Fruit fly (Drosophila melanogaster) whole organism, embryonic: ENCODE measurements around the gene CG7991.
A peak's percentile ranks its signal among the peaks of the same experiment; 100 is the strongest.

Source experiments
- ATbp ChIP-seq: fragments of 200-800 bp; sonication (Bioruptor generic); optimal IDR thresholded peaks from 2 replicates; lab custom pipeline; 2017; ENCODE audit warnings: missing biosample characterization, mild to moderate bottlenecking, missing genetic modification characterization, missing genetic modification reagents
- Abd-B ChIP-seq: fragments of 200-800 bp; sonication (Bioruptor generic); optimal IDR thresholded peaks from 2 replicates; lab custom pipeline; 2018; ENCODE audit warnings: missing biosample characterization, mild to moderate bottlenecking, missing genetic modification characterization, moderate library complexity
- Adf1 ChIP-seq: fragments of 200-800 bp; sonication (Bioruptor generic); IDR thresholded peaks from 2 replicates; pipeline ENCODE4 v1.3.6; 2022; ENCODE audit warnings: missing biosample characterization, missing genetic modification characterization
- Atf-2 ChIP-seq: fragments of 200-800 bp; sonication (Bioruptor generic); optimal IDR thresholded peaks from 2 replicates; lab custom pipeline; 2016; ENCODE audit warnings: missing biosample characterization, missing genetic modification characterization
- CG13424 ChIP-seq: fragments of 200-800 bp; sonication (Bioruptor generic); optimal IDR thresholded peaks from 2 replicates; lab custom pipeline; 2019; ENCODE audit warnings: missing biosample characterization, mild to moderate bottlenecking, missing genetic modification characterization, moderate library complexity
- CG14441 ChIP-seq: fragments of 200-800 bp; sonication (Bioruptor generic); IDR thresholded peaks from 2 replicates; pipeline ENCODE4 v1.3.6; 2022; ENCODE audit warnings: missing biosample characterization, missing genetic modification characterization
- CG15073 ChIP-seq: fragments of 200-800 bp; sonication (Bioruptor generic); optimal IDR thresholded peaks from 2 replicates; lab custom pipeline; 2016; ENCODE audit warnings: missing biosample characterization, missing genetic modification characterization
- CG1602 ChIP-seq: fragments of 200-800 bp; sonication (Bioruptor generic); optimal IDR thresholded peaks from 3 replicates; lab custom pipeline; 2016; ENCODE audit warnings: missing biosample characterization, missing genetic modification characterization
- CG16779 ChIP-seq: fragments of 200-800 bp; sonication (Bioruptor generic); IDR thresholded peaks from 2 replicates; pipeline ENCODE4 v1.3.6; 2022; ENCODE audit warnings: missing biosample characterization, missing genetic modification characterization
- CG30431 ChIP-seq: fragments of 200-800 bp; sonication (Bioruptor generic); optimal IDR thresholded peaks from 2 replicates; lab custom pipeline; 2017; ENCODE audit warnings: missing biosample characterization, missing genetic modification characterization
- CG32767 ChIP-seq: fragments of 200-800 bp; sonication (Bioruptor generic); IDR thresholded peaks from 2 replicates; pipeline ENCODE4 v1.3.6; 2022; ENCODE audit warnings: missing biosample characterization, missing genetic modification characterization
- CG42726 ChIP-seq: fragments of 200-800 bp; sonication (Bioruptor generic); IDR thresholded peaks from 2 replicates; pipeline ENCODE4 v1.3.6; 2022; ENCODE audit warnings: missing biosample characterization, missing genetic modification characterization; ENCODE audit not compliant: partially characterized antibody
- CG4404 ChIP-seq: fragments of 200-800 bp; sonication (Bioruptor generic); IDR thresholded peaks from 2 replicates; pipeline ENCODE4 v1.3.6; 2022; ENCODE audit warnings: missing biosample characterization, missing genetic modification characterization
- CG4424 ChIP-seq: fragments of 200-800 bp; sonication (Bioruptor generic); optimal IDR thresholded peaks from 3 replicates; lab custom pipeline; 2016; ENCODE audit warnings: missing biosample characterization, missing genetic modification characterization
- CG4820 ChIP-seq: fragments of 200-800 bp; sonication (Bioruptor generic); optimal IDR thresholded peaks from 3 replicates; lab custom pipeline; 2016; ENCODE audit warnings: missing biosample characterization, missing genetic modification characterization
- CG4854 ChIP-seq: fragments of 200-800 bp; sonication (Bioruptor generic); optimal IDR thresholded peaks from 2 replicates; lab custom pipeline; 2016; ENCODE audit warnings: missing biosample characterization, missing genetic modification characterization, inconsistent platforms
- CG5953 ChIP-seq: fragments of 200-800 bp; sonication (Bioruptor generic); IDR thresholded peaks from 2 replicates; pipeline ENCODE4 v1.3.6; 2022; ENCODE audit warnings: missing biosample characterization, missing genetic modification characterization
- CG6765 ChIP-seq: fragments of 200-800 bp; sonication (Bioruptor generic); optimal IDR thresholded peaks from 3 replicates; lab custom pipeline; 2017; ENCODE audit warnings: missing biosample characterization, mild to moderate bottlenecking, missing genetic modification characterization
- CG7963 ChIP-seq: fragments of 200-800 bp; sonication (Bioruptor generic); IDR thresholded peaks from 3 replicates; pipeline ENCODE4 v1.3.6; 2022; ENCODE audit warnings: missing biosample characterization, missing genetic modification characterization; ENCODE audit not compliant: partially characterized antibody
- CG9215 ChIP-seq: fragments of 200-800 bp; sonication (Bioruptor generic); IDR thresholded peaks from 2 replicates; pipeline ENCODE4 v1.3.6; 2022; ENCODE audit warnings: missing biosample characterization, missing genetic modification characterization
- Dll ChIP-seq: fragments of 200-800 bp; sonication (Bioruptor generic); IDR thresholded peaks from 4 replicates; pipeline ENCODE4 v1.3.6; 2022; ENCODE audit warnings: missing biosample characterization, missing genetic modification characterization; ENCODE audit not compliant: partially characterized antibody
- Elba2 ChIP-seq: fragments of 200-800 bp; sonication (Bioruptor generic); optimal IDR thresholded peaks from 3 replicates; lab custom pipeline; 2016; ENCODE audit warnings: missing biosample characterization, missing genetic modification characterization
- Ets97D ChIP-seq: fragments of 200-800 bp; sonication (Bioruptor generic); optimal IDR thresholded peaks from 3 replicates; lab custom pipeline; 2016; ENCODE audit warnings: missing biosample characterization, missing genetic modification characterization
- Gsc ChIP-seq: fragments of 200-800 bp; sonication (Bioruptor generic); IDR thresholded peaks from 2 replicates; pipeline ENCODE4 v1.3.6; 2022; ENCODE audit warnings: missing biosample characterization, missing genetic modification characterization
- H2.0 ChIP-seq: fragments of 200-800 bp; sonication (Bioruptor generic); IDR thresholded peaks from 2 replicates; pipeline ENCODE4 v1.3.6; 2022; ENCODE audit warnings: missing biosample characterization, missing genetic modification characterization
- Hmx ChIP-seq: fragments of 200-800 bp; sonication (Bioruptor generic); optimal IDR thresholded peaks from 2 replicates; lab custom pipeline; 2016; ENCODE audit warnings: missing biosample characterization, missing genetic modification characterization
- Mrtf ChIP-seq: fragments of 200-800 bp; sonication (Bioruptor generic); IDR thresholded peaks from 3 replicates; pipeline ENCODE4 v1.3.6; 2022; ENCODE audit warnings: missing biosample characterization, missing genetic modification characterization
- NC2α ChIP-seq: fragments of 200-800 bp; sonication (Bioruptor generic); optimal IDR thresholded peaks from 2 replicates; lab custom pipeline; 2016; ENCODE audit warnings: missing biosample characterization, missing genetic modification characterization
- NfI ChIP-seq: fragments of 200-800 bp; sonication (Bioruptor generic); optimal IDR thresholded peaks from 3 replicates; lab custom pipeline; 2018; ENCODE audit warnings: missing biosample characterization, mild to moderate bottlenecking, missing genetic modification characterization, moderate library complexity
- PHDP ChIP-seq: fragments of 200-800 bp; sonication (Bioruptor generic); optimal IDR thresholded peaks from 3 replicates; lab custom pipeline; 2018; ENCODE audit warnings: missing biosample characterization, mild to moderate bottlenecking, missing genetic modification characterization, moderate library complexity
- amos ChIP-seq: fragments of 200-800 bp; sonication (Bioruptor generic); IDR thresholded peaks from 2 replicates; pipeline ENCODE4 v1.3.6; 2022; ENCODE audit warnings: missing biosample characterization, missing genetic modification characterization; ENCODE audit not compliant: partially characterized antibody
- cad ChIP-seq: fragments of >200 bp; optimal IDR thresholded peaks from 2 replicates; lab custom pipeline; 2017; ENCODE audit warnings: missing biosample characterization, missing genetic modification characterization
- chm ChIP-seq: fragments of 200-800 bp; sonication (Bioruptor generic); IDR thresholded peaks from 2 replicates; pipeline ENCODE4 v1.3.6; 2022; ENCODE audit warnings: missing biosample characterization, missing genetic modification characterization
- corto ChIP-seq: fragments of 200-800 bp; sonication (Bioruptor generic); optimal IDR thresholded peaks from 2 replicates; lab custom pipeline; 2016; ENCODE audit warnings: missing biosample characterization, mild to moderate bottlenecking, missing genetic modification characterization, moderate library complexity
- fd64A ChIP-seq: fragments of 200-800 bp; sonication (Bioruptor generic); optimal IDR thresholded peaks from 3 replicates; lab custom pipeline; 2018; ENCODE audit warnings: missing biosample characterization, mild to moderate bottlenecking, missing genetic modification characterization
- gcm ChIP-seq: fragments of 200-800 bp; sonication (Bioruptor generic); optimal IDR thresholded peaks from 2 replicates; lab custom pipeline; 2019; ENCODE audit warnings: missing biosample characterization, mild to moderate bottlenecking, missing genetic modification characterization, moderate library complexity
- gsb-n ChIP-seq: fragments of 200-800 bp; sonication (Bioruptor generic); optimal IDR thresholded peaks from 3 replicates; lab custom pipeline; 2018; ENCODE audit warnings: missing biosample characterization, mild to moderate bottlenecking, missing genetic modification characterization
- inv ChIP-seq: fragments of 200-800 bp; sonication (Bioruptor generic); IDR thresholded peaks from 2 replicates; pipeline ENCODE4 v1.3.6; 2022; ENCODE audit warnings: missing biosample characterization, missing genetic modification characterization; ENCODE audit not compliant: partially characterized antibody
- lbe ChIP-seq: fragments of 200-800 bp; sonication (Bioruptor generic); optimal IDR thresholded peaks from 2 replicates; lab custom pipeline; 2016; ENCODE audit warnings: missing biosample characterization, mild to moderate bottlenecking, missing genetic modification characterization
- lilli ChIP-seq: fragments of 200-800 bp; sonication (Bioruptor generic); optimal IDR thresholded peaks from 3 replicates; lab custom pipeline; 2016; ENCODE audit warnings: missing biosample characterization, missing genetic modification characterization
- luna ChIP-seq: fragments of 200-800 bp; sonication (Bioruptor generic); optimal IDR thresholded peaks from 2 replicates; lab custom pipeline; 2016; ENCODE audit warnings: missing biosample characterization, missing genetic modification characterization
- nerfin-2 ChIP-seq: fragments of 200-800 bp; sonication (Bioruptor generic); IDR thresholded peaks from 2 replicates; pipeline ENCODE4 v1.3.6; 2022; ENCODE audit warnings: missing biosample characterization, missing genetic modification characterization; ENCODE audit not compliant: partially characterized antibody
- pum ChIP-seq: fragments of 200-800 bp; sonication (Bioruptor generic); optimal IDR thresholded peaks from 2 replicates; lab custom pipeline; 2016; ENCODE audit warnings: missing biosample characterization, missing genetic modification characterization
- pzg ChIP-seq: fragments of 200-800 bp; sonication (Bioruptor generic); optimal IDR thresholded peaks from 3 replicates; lab custom pipeline; 2018; ENCODE audit warnings: missing biosample characterization, mild to moderate bottlenecking, missing genetic modification characterization, moderate library complexity
- tgo ChIP-seq: fragments of 200-800 bp; sonication (Bioruptor generic); IDR thresholded peaks from 3 replicates; pipeline ENCODE4 v1.3.6; 2022; ENCODE audit warnings: missing biosample characterization, missing genetic modification characterization
- tna ChIP-seq: fragments of 200-800 bp; sonication (Bioruptor generic); IDR thresholded peaks from 2 replicates; pipeline ENCODE4 v1.3.6; 2022; ENCODE audit warnings: missing biosample characterization, missing genetic modification characterization; ENCODE audit not compliant: partially characterized antibody
- trh ChIP-seq: fragments of 200-800 bp; sonication (Bioruptor generic); optimal IDR thresholded peaks from 2 replicates; lab custom pipeline; 2016; ENCODE audit warnings: missing biosample characterization, missing genetic modification characterization
- twi ChIP-seq: fragments of 200-800 bp; optimal IDR thresholded peaks from 2 replicates; lab custom pipeline; 2019; ENCODE audit warnings: missing biosample characterization, mild to moderate bottlenecking, missing genetic modification characterization, moderate library complexity
- wdn ChIP-seq: fragments of 200-800 bp; sonication (Bioruptor generic); IDR thresholded peaks from 2 replicates; pipeline ENCODE4 v1.3.6; 2022; ENCODE audit warnings: missing biosample characterization, missing genetic modification characterization
- wek ChIP-seq: fragments of 200-800 bp; sonication (Bioruptor generic); optimal IDR thresholded peaks from 3 replicates; lab custom pipeline; 2018; ENCODE audit warnings: missing biosample characterization, mild to moderate bottlenecking, missing genetic modification characterization, moderate library complexity
- zen2 ChIP-seq: fragments of 200-800 bp; sonication (Bioruptor generic); IDR thresholded peaks from 3 replicates; pipeline ENCODE4 v1.3.6; 2022; ENCODE audit warnings: missing biosample characterization, missing genetic modification characterization; ENCODE audit not compliant: partially characterized antibody
- zf30C ChIP-seq: fragments of 200-800 bp; sonication (Bioruptor generic); optimal IDR thresholded peaks from 3 replicates; lab custom pipeline; 2018; ENCODE audit warnings: missing biosample characterization, mild to moderate bottlenecking, missing genetic modification characterization

Gene CG7991

DNA sequence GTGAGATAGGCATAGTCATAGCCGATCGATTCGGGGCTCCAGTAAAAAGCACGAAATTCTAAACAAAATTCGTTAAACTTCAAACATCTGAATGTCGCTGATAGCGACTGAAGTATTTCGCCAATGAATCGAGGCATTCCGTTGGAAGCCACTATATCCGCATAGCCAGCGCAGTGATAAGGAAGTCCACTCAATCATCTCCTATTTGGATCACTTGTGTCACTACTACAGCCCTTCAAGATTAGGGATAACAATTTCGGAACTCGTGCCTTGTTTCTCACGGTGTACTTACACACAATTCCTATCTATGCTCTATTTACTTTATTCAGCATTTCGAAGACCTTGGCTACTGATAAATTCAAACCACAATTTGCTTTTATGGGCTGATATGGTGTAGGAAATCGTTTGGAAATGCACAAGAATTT is 63.4 kb downstream of the CG7991 start, which contains the start of gene PIG-Wb (continued):
- TF ChIP-seq wek (GFP tag; lab: Kevin White, UChicago) (peak; percentile 24), CG4820 (GFP tag; lab: Kevin White, UChicago) (no peak), CG7963 (no peak), chm (GFP tag; lab: Robert Waterston, UW) (no peak), gsb-n (tag; lab: Kevin White, UChicago) (no peak), nerfin-2 (GFP tag; lab: Robert Waterston, UW) (no peak), Atf-2 (GFP tag; lab: Kevin White, UChicago) (no peak), CG16779 (GFP tag; lab: Robert Waterston, UW) (no peak), twi (tag; lab: Kevin White, UChicago) (no peak), wdn (GFP tag; lab: Robert Waterston, UW) (no peak), CG13424 (peak; percentile 34), NfI (no peak), CG14441 (GFP tag; lab: Robert Waterston, UW) (peak; percentile 40; the same call in 1 of the 2 replicates), CG4424 (GFP tag; lab: Kevin White, UChicago) (no peak), Gsc (GFP tag; lab: Robert Waterston, UW) (no peak), fd64A (no peak), Mrtf (no peak), PHDP (tag; lab: Kevin White, UChicago) (peak; percentile 34), CG4854 (GFP tag; lab: Kevin White, UChicago) (no peak), corto (GFP tag; lab: Kevin White, UChicago) (no peak), luna (GFP tag; lab: Kevin White, UChicago) (no peak), Adf1 (GFP tag; lab: Robert Waterston, UW) (no peak), NC2α (GFP tag; lab: Kevin White, UChicago) (no peak), zen2 (no peak), pzg (GFP tag; lab: Kevin White, UChicago) (no peak), CG15073 (no peak), gcm (no peak), Elba2 (GFP tag; lab: Kevin White, UChicago) (no peak), CG5953 (0 out of 2 replicates have a peak, but pooled peaks have one; percentile 7), zf30C (GFP tag; lab: Kevin White, UChicago) (peak; percentile 72), Ets97D (GFP tag; lab: Kevin White, UChicago) (no peak), Abd-B (GFP tag; lab: Kevin White, UChicago) (no peak), tgo (GFP tag; lab: Robert Waterston, UW) (no peak), inv (GFP tag; lab: Robert Waterston, UW) (no peak), CG30431 (GFP tag; lab: Kevin White, UChicago) (no peak), trh (GFP tag; lab: Kevin White, UChicago) (no peak), CG1602 (no peak), CG42726 (GFP tag; lab: Robert Waterston, UW) (no peak), CG9215 (GFP tag; lab: Robert Waterston, UW) (no peak), lbe (no peak), Hmx (no peak), amos (GFP tag; lab: Robert Waterston, UW) (no peak), tna (GFP tag; lab: Robert Waterston, UW) (no peak), CG32767 (GFP tag; lab: Robert Waterston, UW) (no peak), CG4404 (GFP tag; lab: Robert Waterston, UW) (no peak), lilli (GFP tag; lab: Kevin White, UChicago) (no peak), CG6765 (GFP tag; lab: Kevin White, UChicago) (no peak), H2.0 (GFP tag; lab: Robert Waterston, UW) (peak; percentile 21; the same call in 1 of the 2 replicates), cad (GFP tag; lab: Kevin White, UChicago) (no peak), ATbp (GFP tag; lab: Kevin White, UChicago) (no peak), Dll (GFP tag; lab: Robert Waterston, UW) (no peak), pum (GFP tag; lab: Kevin White, UChicago) (no peak)
